Fruit fly (Drosophila melanogaster) whole organism, pupa: ENCODE data around the gene ro.

Experiments
- CG13204 ChIP-seq: fragments of 200-800 bp; sonication (Bioruptor generic); optimal IDR thresholded peaks from 2 replicates; lab custom pipeline; 2018; ENCODE audit warnings: missing biosample characterization, mild to moderate bottlenecking, missing genetic modification characterization, moderate library complexity
- gl ChIP-seq: fragments of 200-800 bp; sonication (Bioruptor generic); optimal IDR thresholded peaks from 2 replicates; lab custom pipeline; 2018; ENCODE audit warnings: missing biosample characterization, mild to moderate bottlenecking, missing genetic modification characterization
- rn ChIP-seq: fragments of 200-800 bp; sonication (Bioruptor generic); IDR thresholded peaks from 2 replicates; pipeline ENCODE4 v1.3.6; 2022; ENCODE audit warnings: missing biosample characterization, missing genetic modification characterization

dm6 chr3R:26862213-26862612, 18.8 kb downstream of the ro start:
- TF ChIP-seq gl (tag; lab: Kevin White, UChicago): no peak
- TF ChIP-seq rn (GFP tag; lab: Robert Waterston, UW): no peak
- no peak for TF ChIP-seq CG13204 (GFP tag; lab: Kevin White, UChicago)
